Worm (Caenorhabditis elegans) whole organism, late embryonic: ENCODE measurements around the gene K10B4.3.

Source experiments
- C08G9.2 ChIP-seq: sonication (generic microtip); optimal IDR thresholded peaks from 2 replicates; lab custom pipeline; 2016; ENCODE audit warnings: mild to moderate bottlenecking, missing genetic modification characterization, moderate library complexity, missing compliant biosample characterization
- F13H6.1 ChIP-seq: sonication (generic microtip); optimal IDR thresholded peaks from 2 replicates; lab custom pipeline; 2016; ENCODE audit warnings: missing genetic modification characterization, missing compliant biosample characterization
- K02D7.2 ChIP-seq: sonication (generic microtip); optimal IDR thresholded peaks from 2 replicates; lab custom pipeline; 2017; ENCODE audit warnings: mild to moderate bottlenecking, missing genetic modification characterization, missing compliant biosample characterization
- T23F11.4 ChIP-seq: fragments of 200-800 bp; sonication (Bioruptor generic); optimal IDR thresholded peaks from 2 replicates; lab custom pipeline; 2018; ENCODE audit warnings: mild to moderate bottlenecking, missing genetic modification characterization, missing compliant biosample characterization
- ahr-1 ChIP-seq: sonication (generic microtip); optimal IDR thresholded peaks from 2 replicates; lab custom pipeline; 2016; ENCODE audit warnings: missing genetic modification characterization, missing compliant biosample characterization
- ceh-14 ChIP-seq: sonication (generic microtip); optimal IDR thresholded peaks from 2 replicates; lab custom pipeline; 2016; ENCODE audit warnings: missing genotype, missing genetic modification characterization, missing compliant biosample characterization
- ceh-18 ChIP-seq: sonication (generic microtip); optimal IDR thresholded peaks from 2 replicates; lab custom pipeline; 2016; ENCODE audit warnings: missing genetic modification characterization, missing compliant biosample characterization
- ceh-24 ChIP-seq: sonication (generic microtip); optimal IDR thresholded peaks from 2 replicates; lab custom pipeline; 2016; ENCODE audit warnings: mild to moderate bottlenecking, missing genetic modification characterization, missing compliant biosample characterization
- ceh-34 ChIP-seq: sonication (generic microtip); optimal IDR thresholded peaks from 2 replicates; lab custom pipeline; 2016; ENCODE audit warnings: mild to moderate bottlenecking, missing genetic modification characterization, missing compliant biosample characterization
- ceh-48 ChIP-seq: sonication (generic microtip); optimal IDR thresholded peaks from 2 replicates; lab custom pipeline; 2016; ENCODE audit warnings: missing genetic modification characterization, inconsistent platforms, missing compliant biosample characterization
- dmd-4 ChIP-seq: sonication (generic microtip); optimal IDR thresholded peaks from 2 replicates; lab custom pipeline; 2016; ENCODE audit warnings: borderline replicate concordance, missing genetic modification characterization, missing compliant biosample characterization
- dve-1 ChIP-seq: sonication (generic microtip); optimal IDR thresholded peaks from 2 replicates; lab custom pipeline; 2017; ENCODE audit warnings: antibody characterized with exemption, mild to moderate bottlenecking, missing genetic modification characterization, missing compliant biosample characterization
- elt-2 ChIP-seq: sonication (generic microtip); optimal IDR thresholded peaks from 2 replicates; lab custom pipeline; 2016; ENCODE audit warnings: missing genetic modification reagents, missing genetic modification characterization, missing compliant biosample characterization
- fkh-10 ChIP-seq: fragments of 150-350 bp; optimal IDR thresholded peaks from 2 replicates; lab custom pipeline; 2014; ENCODE audit warnings: missing biosample characterization, missing genetic modification reagents, missing genetic modification characterization
- gmeb-2 ChIP-seq: sonication (generic microtip); optimal IDR thresholded peaks from 2 replicates; lab custom pipeline; 2016; ENCODE audit warnings: missing genetic modification characterization, inconsistent platforms, missing compliant biosample characterization
- hlh-13 ChIP-seq: fragments of 200-800 bp; sonication (Bioruptor generic); optimal IDR thresholded peaks from 2 replicates; lab custom pipeline; 2018; ENCODE audit warnings: mild to moderate bottlenecking, missing genetic modification characterization, missing compliant biosample characterization
- hlh-30 ChIP-seq: sonication (generic microtip); optimal IDR thresholded peaks from 2 replicates; lab custom pipeline; 2017; ENCODE audit warnings: antibody characterized with exemption, missing genetic modification characterization, missing compliant biosample characterization; ENCODE audit not compliant: insufficient read depth
- hlh-8 ChIP-seq: sonication (generic microtip); optimal IDR thresholded peaks from 2 replicates; lab custom pipeline; 2016; ENCODE audit warnings: missing genotype, missing genetic modification characterization, missing compliant biosample characterization
- lim-6 ChIP-seq: sonication (generic microtip); optimal IDR thresholded peaks from 2 replicates; lab custom pipeline; 2016; ENCODE audit warnings: missing genetic modification characterization, missing compliant biosample characterization
- lin-11 ChIP-seq: fragments of 200-800 bp; sonication (Bioruptor generic); optimal IDR thresholded peaks from 2 replicates; lab custom pipeline; 2018; ENCODE audit warnings: mild to moderate bottlenecking, missing genetic modification characterization, missing compliant biosample characterization
- madf-2 ChIP-seq: sonication (generic microtip); optimal IDR thresholded peaks from 2 replicates; lab custom pipeline; 2017; ENCODE audit warnings: missing genetic modification characterization, missing compliant biosample characterization
- nfya-1 ChIP-seq: sonication (generic microtip); optimal IDR thresholded peaks from 2 replicates; lab custom pipeline; 2017; ENCODE audit warnings: missing genetic modification characterization, mild to moderate bottlenecking, missing compliant biosample characterization, antibody characterized with exemption, moderate library complexity
- nhr-232 ChIP-seq: sonication (generic microtip); optimal IDR thresholded peaks from 2 replicates; lab custom pipeline; 2016; ENCODE audit warnings: missing genetic modification characterization, missing compliant biosample characterization
- npax-4 ChIP-seq: sonication (generic microtip); optimal IDR thresholded peaks from 2 replicates; lab custom pipeline; 2016; ENCODE audit warnings: missing genetic modification characterization, missing compliant biosample characterization
- pag-3 ChIP-seq: sonication (generic microtip); optimal IDR thresholded peaks from 2 replicates; lab custom pipeline; 2016; ENCODE audit warnings: missing compliant biosample characterization, missing genetic modification characterization, borderline replicate concordance
- pat-9 ChIP-seq: fragments of 200-800 bp; sonication (Bioruptor generic); optimal IDR thresholded peaks from 2 replicates; lab custom pipeline; 2018; ENCODE audit warnings: mild to moderate bottlenecking, missing genetic modification characterization, moderate library complexity, missing compliant biosample characterization
- pax-1 ChIP-seq: fragments of 150-350 bp; optimal IDR thresholded peaks from 2 replicates; lab custom pipeline; 2014; ENCODE audit warnings: missing biosample characterization, missing genetic modification characterization
- pha-4 ChIP-seq: fragments of 150-350 bp; optimal IDR thresholded peaks from 2 replicates; lab custom pipeline; 2018; ENCODE audit warnings: missing biosample characterization, missing genetic modification reagents, missing genetic modification characterization
- pqm-1 ChIP-seq: sonication (generic microtip); optimal IDR thresholded peaks from 2 replicates; lab custom pipeline; 2016; ENCODE audit warnings: missing genetic modification characterization, missing compliant biosample characterization
- ref-2 ChIP-seq: sonication (generic microtip); optimal IDR thresholded peaks from 2 replicates; lab custom pipeline; 2016; ENCODE audit warnings: missing genetic modification characterization, missing compliant biosample characterization
- rnt-1 ChIP-seq: sonication (generic microtip); optimal IDR thresholded peaks from 2 replicates; lab custom pipeline; 2016; ENCODE audit warnings: missing genetic modification characterization, missing compliant biosample characterization
- sox-2 ChIP-seq: fragments of 200-800 bp; sonication (Bioruptor generic); IDR thresholded peaks from 2 replicates; pipeline ENCODE4 v1.3.6; 2022; ENCODE audit warnings: missing genetic modification reagents, missing genetic modification characterization, missing compliant biosample characterization
- syd-9 ChIP-seq: sonication (generic microtip); optimal IDR thresholded peaks from 2 replicates; lab custom pipeline; 2016; ENCODE audit warnings: mild to moderate bottlenecking, missing genetic modification characterization, moderate library complexity, missing compliant biosample characterization
- tbx-2 ChIP-seq: sonication (generic microtip); optimal IDR thresholded peaks from 2 replicates; lab custom pipeline; 2016; ENCODE audit warnings: missing genetic modification characterization, missing compliant biosample characterization
- unc-42 ChIP-seq: sonication (generic microtip); optimal IDR thresholded peaks from 2 replicates; lab custom pipeline; 2016; ENCODE audit warnings: missing genotype, missing genetic modification characterization, missing compliant biosample characterization
- unc-55 ChIP-seq: sonication (generic microtip); optimal IDR thresholded peaks from 2 replicates; lab custom pipeline; 2017; ENCODE audit warnings: missing biosample characterization, missing genetic modification reagents, missing genetic modification characterization
- unc-86 ChIP-seq: sonication (generic microtip); optimal IDR thresholded peaks from 2 replicates; lab custom pipeline; 2016; ENCODE audit warnings: missing genetic modification characterization, missing compliant biosample characterization
- zip-5 ChIP-seq: sonication (generic microtip); optimal IDR thresholded peaks from 2 replicates; lab custom pipeline; 2016; ENCODE audit warnings: missing genetic modification characterization, missing compliant biosample characterization
- ztf-16 ChIP-seq: sonication (generic microtip); optimal IDR thresholded peaks from 2 replicates; lab custom pipeline; 2017; ENCODE audit warnings: missing genetic modification characterization, missing compliant biosample characterization

K10B4.3 gene

DNA sequence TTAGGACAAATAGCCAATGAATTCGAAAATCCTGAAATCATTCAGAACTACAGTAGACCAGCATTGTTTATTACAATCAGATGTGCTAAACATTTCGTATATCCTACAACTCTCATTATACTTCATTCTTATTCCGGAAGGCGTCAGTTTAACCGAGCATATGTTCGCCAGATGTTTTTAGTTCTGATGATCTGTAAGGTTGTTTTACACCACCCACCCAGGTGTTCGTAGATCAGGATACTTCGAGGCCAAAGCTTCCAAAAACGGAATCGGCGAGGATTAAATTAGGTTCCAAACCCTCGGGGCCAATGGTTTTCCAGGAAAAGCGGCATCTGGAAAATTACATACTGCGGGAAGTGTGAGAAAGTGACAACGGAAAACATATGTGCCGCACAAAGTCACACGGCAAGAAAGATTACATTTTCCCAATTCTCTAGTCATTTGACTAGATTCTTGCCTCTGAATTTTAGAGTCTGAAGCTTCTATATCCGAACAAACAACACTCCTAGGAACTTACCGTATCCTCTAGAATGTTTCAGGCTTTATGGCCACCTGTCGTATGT lies 39.6 kb upstream of the K10B4.3 start:
- TF ChIP-seq hlh-8 (peak; percentile 96), zip-5 (tag; lab: Kevin White, UChicago) (no peak)

DNA sequence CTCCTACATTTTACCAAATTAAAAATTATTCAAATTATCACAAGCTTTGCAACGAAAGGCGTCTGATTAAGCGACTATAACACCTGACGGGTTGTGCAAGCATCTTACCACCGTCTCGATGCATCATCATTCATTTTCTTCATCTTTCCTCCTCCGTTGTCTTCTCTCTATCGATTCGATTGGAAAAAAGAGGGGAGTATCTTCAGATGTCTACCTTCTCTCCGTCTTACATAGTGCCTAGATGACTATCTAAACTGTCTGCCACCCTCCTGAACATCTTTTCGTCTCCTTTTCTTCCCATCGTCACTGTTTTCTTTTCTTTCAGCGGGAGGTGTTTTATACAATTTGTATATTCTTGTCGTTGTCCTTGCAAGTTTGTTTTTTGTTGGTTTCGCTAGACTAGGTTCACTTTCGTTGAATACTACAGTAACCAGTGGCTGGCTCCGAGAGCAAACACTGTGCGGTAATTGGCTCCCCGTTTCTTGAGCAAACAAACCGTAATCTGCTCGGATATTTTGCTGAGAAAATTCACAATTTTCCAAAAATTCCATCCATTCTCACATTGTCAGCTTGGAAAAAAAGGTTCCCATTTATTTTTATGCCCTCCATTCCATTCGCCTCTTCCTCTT lies 38.4 kb upstream of the K10B4.3 start:
- TF ChIP-seq unc-55 (GFP tag; lab: Kevin White, UChicago) (peak; percentile 64), ahr-1 (tag; lab: Kevin White, UChicago) (no peak), tbx-2 (no peak), C08G9.2 (tag; lab: Kevin White, UChicago) (no peak), elt-2 (tag; lab: Kevin White, UChicago) (peak; percentile 5), madf-2 (tag; lab: Kevin White, UChicago) (no peak), zip-5 (tag; lab: Kevin White, UChicago) (no peak), pat-9 (no peak), dve-1 (tag; lab: Kevin White, UChicago) (peak; percentile 28), ceh-18 (tag; lab: Kevin White, UChicago) (peak; percentile 22), nfya-1 (tag; lab: Kevin White, UChicago) (peak; percentile 62), rnt-1 (tag; lab: Kevin White, UChicago) (no peak), gmeb-2 (tag; lab: Kevin White, UChicago) (no peak), dmd-4 (no peak)
- TF ChIP-seq, all 69 proteins: peak for 5

DNA sequence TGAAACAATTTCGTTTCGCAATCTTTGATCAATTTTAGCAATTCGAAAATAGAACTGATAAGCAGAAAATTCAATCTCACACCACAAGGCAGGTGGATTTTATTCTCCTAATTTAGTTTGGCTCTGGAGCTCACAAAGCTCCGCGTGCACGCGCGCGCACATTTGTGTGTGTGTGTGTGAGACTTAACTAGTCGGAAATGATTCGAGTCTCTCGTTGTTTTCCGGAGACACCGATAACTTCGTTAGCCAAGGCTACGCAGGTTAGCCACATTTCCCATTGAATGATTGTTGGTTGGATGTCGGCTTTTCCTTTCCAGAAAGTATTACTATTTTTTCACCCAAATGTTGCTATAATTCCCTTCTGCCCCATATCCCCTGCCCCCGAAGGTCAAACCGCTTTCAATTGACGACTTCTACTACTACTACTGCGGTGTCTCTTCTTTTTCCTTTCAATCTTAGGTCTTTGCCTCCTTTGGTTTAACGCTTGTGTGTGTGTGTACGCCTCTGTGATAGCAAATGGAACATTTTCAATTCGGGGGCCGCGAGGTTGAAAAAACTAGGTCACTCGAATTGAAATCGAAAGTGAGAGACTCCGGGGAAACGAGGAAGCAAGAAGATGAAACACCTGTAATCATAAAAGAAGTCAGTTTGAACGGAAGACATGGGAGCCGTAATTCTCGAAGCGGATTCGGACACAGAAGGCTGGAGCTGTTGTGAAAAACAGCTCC lies 37.1 kb upstream of the K10B4.3 start:
- peak; percentile 5 for TF ChIP-seq rnt-1 (tag; lab: Kevin White, UChicago)
- peak; percentile 93 for TF ChIP-seq unc-42 (tag; lab: Kevin White, UChicago)
- no peak for TF ChIP-seq syd-9 (tag; lab: Kevin White, UChicago)
- peak; percentile 21 for TF ChIP-seq dmd-4

DNA sequence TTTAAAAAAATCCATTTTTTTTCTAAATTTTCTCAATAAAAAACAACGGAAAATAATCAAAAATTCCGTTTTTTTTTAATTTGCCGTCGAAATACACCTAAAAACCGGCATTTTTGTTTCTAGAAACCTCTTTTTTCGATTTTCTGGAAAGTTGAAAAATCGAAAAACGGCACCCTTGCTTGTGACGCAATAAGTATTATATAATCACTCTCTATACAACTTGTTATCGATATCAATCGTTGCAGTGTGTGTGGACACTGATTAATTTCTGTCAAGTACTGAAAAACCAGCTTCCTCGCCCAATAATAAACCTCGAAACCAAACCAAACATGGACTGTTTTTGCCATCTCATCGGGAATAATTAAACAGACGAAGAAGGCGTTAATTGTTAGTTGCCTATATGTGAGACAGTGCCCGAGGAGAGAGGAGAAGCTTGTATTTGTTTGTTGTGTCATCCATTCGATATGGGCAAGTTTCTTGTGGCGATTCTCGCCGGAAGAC lies 36.0 kb upstream of the K10B4.3 start:
- TF ChIP-seq unc-55 (GFP tag; lab: Kevin White, UChicago) (no peak), elt-2 (tag; lab: Kevin White, UChicago) (peak; percentile 65), npax-4 (tag; lab: Kevin White, UChicago) (no peak)

DNA sequence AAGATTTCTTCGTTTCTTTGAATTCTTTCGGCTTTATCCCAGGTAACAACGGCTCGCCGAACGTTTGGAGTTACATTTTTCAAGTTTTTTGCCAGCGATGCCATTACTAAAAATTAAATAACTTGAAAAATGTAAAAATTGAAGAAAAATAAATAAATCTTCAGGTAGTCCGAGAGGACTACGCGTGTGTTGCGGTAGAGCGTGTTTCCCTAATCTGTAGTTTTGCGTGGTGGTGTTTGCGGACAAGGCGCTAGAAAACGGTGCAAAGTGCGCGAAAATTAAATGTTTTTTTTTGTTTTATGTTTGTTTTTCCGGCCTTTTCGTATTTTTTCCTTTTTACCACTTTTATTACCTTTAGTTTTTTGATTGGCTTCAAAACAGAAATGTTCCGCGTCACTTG lies 34.9 kb upstream of the K10B4.3 start, which contains the start of gene mrpl-28:
TSS of gene mrpl-28 (minus strand) at position 106 of the 400 bp plus-strand sequence.
- no peak for TF ChIP-seq npax-4 (tag; lab: Kevin White, UChicago)
- no peak for TF ChIP-seq T23F11.4 (GFP tag; lab: Kevin White, UChicago)
- TF ChIP-seq ceh-24 (tag; lab: Kevin White, UChicago) = no peak
- peak; percentile 66 for TF ChIP-seq nfya-1 (tag; lab: Kevin White, UChicago)
- no peak for TF ChIP-seq nhr-232 (tag; lab: Kevin White, UChicago)
- TF ChIP-seq F13H6.1 (tag; lab: Kevin White, UChicago) = no peak
- no peak for TF ChIP-seq ztf-16
- TF ChIP-seq unc-86 = no peak
- no peak for TF ChIP-seq hlh-13 (GFP tag; lab: Kevin White, UChicago)
- no peak for TF ChIP-seq ceh-14 (tag; lab: Kevin White, UChicago)
- no peak for TF ChIP-seq ceh-48
- TF ChIP-seq sox-2 (GFP tag; lab: Robert Waterston, UW) = no peak
- no peak for TF ChIP-seq madf-2 (tag; lab: Kevin White, UChicago)
- TF ChIP-seq lim-6 (tag; lab: Kevin White, UChicago) = no peak
- TF ChIP-seq ceh-34 (tag; lab: Kevin White, UChicago) = peak; percentile 25
- TF ChIP-seq ceh-18 (tag; lab: Kevin White, UChicago) = peak; percentile 52
- peak; percentile 46 for TF ChIP-seq C08G9.2 (tag; lab: Kevin White, UChicago)
- TF ChIP-seq zip-5 (tag; lab: Kevin White, UChicago) = no peak
- no peak for TF ChIP-seq ref-2
- TF ChIP-seq rnt-1 (tag; lab: Kevin White, UChicago) = no peak
- TF ChIP-seq pha-4 (tag; lab: Kevin White, UChicago) = no peak
- no peak for TF ChIP-seq K02D7.2 (tag; lab: Kevin White, UChicago)
- no peak for TF ChIP-seq pat-9
- TF ChIP-seq unc-55 (GFP tag; lab: Kevin White, UChicago) = no peak
- TF ChIP-seq pax-1 (tag; lab: Kevin White, UChicago) = peak; percentile 71
- no peak for TF ChIP-seq pag-3
- TF ChIP-seq hlh-30 (tag; lab: Kevin White, UChicago) = no peak
- no peak for TF ChIP-seq syd-9 (tag; lab: Kevin White, UChicago)
- no peak for TF ChIP-seq lin-11 (tag; lab: Kevin White, UChicago)
- TF ChIP-seq pqm-1 = peak; percentile 43
- no peak for TF ChIP-seq fkh-10 (GFP tag; lab: Kevin White, UChicago)
